Worm (Caenorhabditis elegans): Measurements from ENCODE around the gene srw-69.

srw-69 gene

DNA sequence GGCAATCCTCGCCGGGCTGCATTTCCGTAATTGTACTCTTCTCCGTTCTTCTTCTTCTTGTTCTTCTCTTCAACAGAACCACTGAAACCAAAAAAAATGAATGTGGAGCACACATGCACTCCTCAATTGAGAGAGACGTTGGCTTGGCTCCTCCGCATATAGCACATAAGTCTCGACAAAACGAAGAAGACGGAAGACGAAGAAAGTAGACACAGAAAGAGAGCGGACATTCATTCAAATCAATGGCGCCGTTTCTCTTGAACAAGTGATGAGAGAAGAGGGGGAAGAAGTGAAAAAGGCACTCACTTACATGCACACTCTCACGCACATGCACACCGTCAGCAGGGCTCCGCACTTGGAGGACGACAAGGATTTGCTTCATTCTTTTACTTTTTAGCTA lies 8.8 kb upstream of the srw-69 start, which contains the start of gene F25E5.9 (continued):
- TF ChIP-seq aha-1 (tag; optimal IDR thresholded peaks at IDR 0.05) = no peak
- no peak for TF ChIP-seq elt-2 (tag; optimal IDR thresholded peaks at IDR 0.05)
- TF ChIP-seq tbx-2 (tag; optimal IDR thresholded peaks at IDR 0.05) = no peak
- TF ChIP-seq jun-1 (tag; optimal IDR thresholded peaks at IDR 0.05) = no peak
- peak; percentile 29 for TF ChIP-seq fkh-8 (tag; optimal IDR thresholded peaks at IDR 0.05)
- TF ChIP-seq Y116A8C.19 (tag; optimal IDR thresholded peaks at IDR 0.05; ENCODE audit: borderline replicate concordance) = no peak
- TF ChIP-seq snpc-4 (tag; optimal IDR thresholded peaks at IDR 0.05) = no peak
- TF ChIP-seq nhr-85 (tag) = no peak
- no peak; the same call in 1 of the 2 replicates for TF ChIP-seq nhr-19 (GFP tag; conservative IDR thresholded peaks at IDR 0.05)
- TF ChIP-seq lin-35 (GFP tag; optimal IDR thresholded peaks at IDR 0.05) = no peak
- TF ChIP-seq sox-4 (tag; optimal IDR thresholded peaks at IDR 0.05) = no peak
- TF ChIP-seq aly-2 (tag; optimal IDR thresholded peaks at IDR 0.05) = no peak
- no peak for TF ChIP-seq ztf-11 (tag; optimal IDR thresholded peaks at IDR 0.05)
- TF ChIP-seq skn-1 (tag; optimal IDR thresholded peaks at IDR 0.05) = no peak
- no peak for TF ChIP-seq nhr-11 (tag; optimal IDR thresholded peaks at IDR 0.05)
- no peak for TF ChIP-seq unc-130 (tag; optimal IDR thresholded peaks at IDR 0.05)
- TF ChIP-seq irx-1 (tag; optimal IDR thresholded peaks at IDR 0.05) = no peak
- no peak for TF ChIP-seq ets-5 (GFP tag; IDR thresholded peaks at IDR 0.05)
- no peak for TF ChIP-seq nhr-28 (tag; optimal IDR thresholded peaks at IDR 0.05)
- no peak for TF ChIP-seq mep-1 (tag; optimal IDR thresholded peaks at IDR 0.05)
- TF ChIP-seq pqm-1 (tag; optimal IDR thresholded peaks at IDR 0.05) = no peak
- no peak for TF ChIP-seq fkh-4 (tag; optimal IDR thresholded peaks at IDR 0.05; ENCODE audit: borderline replicate concordance)
- TF ChIP-seq fos-1 (tag; optimal IDR thresholded peaks at IDR 0.05) = no peak
- no peak for TF ChIP-seq grh-1 (GFP tag; IDR thresholded peaks at IDR 0.05)
- TF ChIP-seq ceh-88 (GFP tag; IDR thresholded peaks at IDR 0.05) = no peak
- no peak for TF ChIP-seq sup-37 (GFP tag; optimal IDR thresholded peaks at IDR 0.05)
- TF ChIP-seq lin-14 (GFP tag; optimal IDR thresholded peaks at IDR 0.05) = peak; percentile 86
- TF ChIP-seq swsn-7 (tag; optimal IDR thresholded peaks at IDR 0.05) = no peak
- TF ChIP-seq lin-39 (tag; optimal IDR thresholded peaks at IDR 0.05) = no peak
- no peak for TF ChIP-seq nhr-20 (tag; optimal IDR thresholded peaks at IDR 0.05)
- no peak for TF ChIP-seq nhr-237 (tag; optimal IDR thresholded peaks at IDR 0.05)
- TF ChIP-seq unc-86 (tag; optimal IDR thresholded peaks at IDR 0.05) = peak; percentile 5
- TF ChIP-seq ceh-90 (tag; optimal IDR thresholded peaks at IDR 0.05) = no peak
- no peak for TF ChIP-seq nhr-77 (tag; optimal IDR thresholded peaks at IDR 0.05)
- peak in 1 of 2 experiments; percentile 27 for TF ChIP-seq lsy-2 (tag; optimal IDR thresholded peaks at IDR 0.05)
- TF ChIP-seq dsc-1 (tag; optimal IDR thresholded peaks at IDR 0.05) = peak; percentile 2
- TF ChIP-seq efl-1 (optimal IDR thresholded peaks at IDR 0.05) = peak in 1 of 2 experiments; percentile 11
- TF ChIP-seq efl-1 (GFP tag; optimal IDR thresholded peaks at IDR 0.05 in 1 of 2) = no peak
- no peak for TF ChIP-seq zag-1 (tag; optimal IDR thresholded peaks at IDR 0.05)
- TF ChIP-seq ama-1 (optimal IDR thresholded peaks at IDR 0.05) = no peak
- no peak for TF ChIP-seq F16B12.6 (tag; optimal IDR thresholded peaks at IDR 0.05)
- no peak for TF ChIP-seq ztf-4 (tag; optimal IDR thresholded peaks at IDR 0.05)
- peak in 1 of 3 experiments; percentile 25 for TF ChIP-seq ceh-82 (tag; optimal IDR thresholded peaks at IDR 0.05)
- TF ChIP-seq unc-30 (tag; optimal IDR thresholded peaks at IDR 0.05) = no peak
- TF ChIP-seq lin-15B (tag; optimal IDR thresholded peaks at IDR 0.05) = no peak
- TF ChIP-seq nhr-76 (tag; optimal IDR thresholded peaks at IDR 0.05) = no peak
- TF ChIP-seq hpl-2 (GFP tag; optimal IDR thresholded peaks at IDR 0.05) = no peak
- TF ChIP-seq C04F5.9 (tag; optimal IDR thresholded peaks at IDR 0.05) = no peak
- TF ChIP-seq mab-9 (GFP tag; IDR thresholded peaks at IDR 0.05) = no peak
- no peak for TF ChIP-seq elt-3 (tag; optimal IDR thresholded peaks at IDR 0.05)
- no peak for TF ChIP-seq lin-13 (GFP tag; optimal IDR thresholded peaks at IDR 0.05)

Measured in whole organism, L1 larva.